Worm (Caenorhabditis elegans) whole organism, mixed stage, embryonic: ENCODE data around the gene cfap-20.

Experiments
- ces-1 ChIP-seq: fragments of 150-350 bp; optimal IDR thresholded peaks from 2 replicates; lab custom pipeline; 2014; ENCODE audit warnings: missing biosample characterization, missing genetic modification reagents, missing genetic modification characterization
- cnd-1 ChIP-seq: fragments of 200-800 bp; sonication (Bioruptor generic); optimal IDR thresholded peaks from 2 replicates; lab custom pipeline; 2018; ENCODE audit warnings: mild to moderate bottlenecking, missing genetic modification characterization, missing compliant biosample characterization
- elt-1 ChIP-seq: sonication (generic microtip); optimal IDR thresholded peaks from 2 replicates; lab custom pipeline; 2017; ENCODE audit warnings: missing genetic modification characterization, mild to moderate bottlenecking, missing compliant biosample characterization, antibody characterized with exemption, moderate library complexity, borderline replicate concordance; ENCODE audit not compliant: insufficient read depth
- flh-1 ChIP-seq: fragments of 200-800 bp; sonication (Bioruptor generic); optimal IDR thresholded peaks from 2 replicates; lab custom pipeline; 2018; ENCODE audit warnings: mild to moderate bottlenecking, missing genetic modification characterization, moderate library complexity, missing compliant biosample characterization
- lin-13 ChIP-seq: fragments of 150-350 bp; optimal IDR thresholded peaks from 2 replicates; lab custom pipeline; 2014; ENCODE audit warnings: missing biosample characterization, missing genetic modification characterization
- lsy-2 ChIP-seq: fragments of 150-350 bp; optimal IDR thresholded peaks from 2 replicates; lab custom pipeline; 2014; ENCODE audit warnings: missing biosample characterization, missing genetic modification characterization
- mab-5 ChIP-seq: fragments of 150-350 bp; optimal IDR thresholded peaks from 2 replicates; lab custom pipeline; 2014; ENCODE audit warnings: missing biosample characterization, missing genetic modification characterization
- mep-1 ChIP-seq: fragments of 150-350 bp; optimal IDR thresholded peaks from 2 replicates; lab custom pipeline; 2017; ENCODE audit warnings: missing biosample characterization, missing genetic modification reagents, missing genetic modification characterization, inconsistent platforms
- nhr-237 ChIP-seq: fragments of 150-350 bp; optimal IDR thresholded peaks from 2 replicates; lab custom pipeline; 2014; ENCODE audit warnings: missing biosample characterization, missing genetic modification characterization
- nhr-76 ChIP-seq: sonication (generic microtip); optimal IDR thresholded peaks from 2 replicates; lab custom pipeline; 2017; ENCODE audit warnings: missing biosample characterization, missing genetic modification characterization
- pha-4 ChIP-seq: fragments of 150-350 bp; optimal IDR thresholded peaks from 2 replicates; lab custom pipeline; 2018; ENCODE audit warnings: missing biosample characterization, missing genetic modification reagents, missing genetic modification characterization
- snpc-4 ChIP-seq: fragments of 150-350 bp; optimal IDR thresholded peaks from 2 replicates; lab custom pipeline; 2014; ENCODE audit warnings: missing biosample characterization, missing genetic modification characterization
- ztf-11 ChIP-seq: fragments of 150-350 bp; optimal IDR thresholded peaks from 2 replicates; lab custom pipeline; 2014; ENCODE audit warnings: missing biosample characterization, missing genetic modification characterization

ce11 chrIII:3549750-3550149 is 12.4 kb upstream of the cfap-20 start, which contains the start of gene C54C6.5:
- TF ChIP-seq lsy-2 (tag; lab: Kevin White, UChicago) (no peak), cnd-1 (tag; lab: Kevin White, UChicago) (no peak), mab-5 (tag; lab: Kevin White, UChicago) (no peak), elt-1 (no peak), nhr-237 (tag; lab: Kevin White, UChicago) (no peak), snpc-4 (tag; lab: Kevin White, UChicago) (no peak), nhr-76 (tag; lab: Kevin White, UChicago) (no peak), pha-4 (tag; lab: Kevin White, UChicago) (no peak), ztf-11 (tag; lab: Kevin White, UChicago) (no peak), lin-13 (tag; lab: Kevin White, UChicago) (no peak), ces-1 (no peak), mep-1 (tag; lab: Kevin White, UChicago) (no peak), flh-1 (GFP tag; lab: Kevin White, UChicago) (no peak)
